Fruit fly (Drosophila melanogaster) whole organism: ENCODE results near the gene ctp.

Experiments
- CG8478 ChIP-seq: fragments of >200 bp; optimal IDR thresholded peaks from 2 replicates; lab custom pipeline; 2018; ENCODE audit warnings: inconsistent platforms
- Dll ChIP-seq: fragments of >200 bp; optimal IDR thresholded peaks from 2 replicates; lab custom pipeline; 2017
- EcR ChIP-seq, 2 experiments: fragments of >200 bp; optimal IDR thresholded peaks; 2 replicates each; lab custom pipeline; 2017; ENCODE audit warnings: missing biosample characterization in 2 of 2, missing genetic modification characterization in 2 of 2, missing genetic modification reagents in 2 of 2
- pan ChIP-seq: fragments of >200 bp; optimal IDR thresholded peaks from 2 replicates; lab custom pipeline; 2017
- psq ChIP-seq: fragments of >200 bp; optimal IDR thresholded peaks from 2 replicates; lab custom pipeline; 2017
- usp ChIP-seq: fragments of >200 bp; optimal IDR thresholded peaks from 2 replicates; lab custom pipeline; 2017; ENCODE audit warnings: missing biosample characterization, missing genetic modification characterization, mixed read lengths

ctp gene

DNA sequence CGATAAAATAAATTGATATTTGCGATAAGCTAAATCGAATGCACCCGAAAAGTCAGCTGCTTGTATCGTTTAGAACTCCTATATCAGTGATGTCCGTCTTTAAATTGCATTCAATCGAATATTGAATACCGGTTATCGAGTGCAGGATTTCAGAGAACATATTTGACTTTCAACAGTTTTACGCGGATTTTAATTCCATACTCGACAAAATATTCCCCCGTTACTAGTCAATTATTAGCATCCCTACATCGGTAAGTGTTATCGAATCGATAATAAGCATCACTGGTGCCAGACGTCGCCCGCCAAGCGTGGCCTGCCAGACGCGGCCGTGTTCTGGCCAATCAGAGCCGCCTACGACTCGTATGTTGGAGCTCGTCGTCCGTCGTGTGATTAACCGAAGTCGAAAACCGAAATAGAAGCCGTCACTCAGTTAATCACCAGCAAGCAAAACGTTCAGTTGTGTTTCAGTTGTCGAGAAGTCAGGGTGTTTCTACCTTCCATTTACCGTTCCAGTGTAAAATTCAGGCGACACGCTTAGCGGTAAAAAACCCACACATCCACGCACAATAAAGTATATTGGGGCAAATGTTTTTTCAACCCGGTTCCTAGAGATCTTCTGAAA is at the start of gene ctp:
TSS of gene ctp (plus strand) at position 23 of the 622 bp plus-strand sequence.
- TF ChIP-seq Dll (lab: Kevin White, UChicago) (no peak), CG8478 (lab: Kevin White, UChicago) (no peak), EcR (GFP tag; optimal IDR thresholded peaks at IDR 0.05; lab: Kevin White, UChicago) (no peak), psq (no peak), pan (lab: Kevin White, UChicago) (no peak), usp (GFP tag; lab: Kevin White, UChicago) (no peak)

- no peak for TF ChIP-seq EcR (GFP tag; optimal IDR thresholded peaks at IDR 0.05; lab: Kevin White, UChicago)
- no peak for TF ChIP-seq psq
- no peak for TF ChIP-seq CG8478 (lab: Kevin White, UChicago)
- TF ChIP-seq pan (lab: Kevin White, UChicago): no peak
Observed at dm6 chrX:4643887-4644286, 43.7 kb upstream of the ctp start, which contains the start of gene CG3081. Gene CG3081 (minus strand): TSS chrX:4643987.

- TF ChIP-seq Dll (lab: Kevin White, UChicago) (no peak), EcR (GFP tag; optimal IDR thresholded peaks at IDR 0.05; lab: Kevin White, UChicago) (no peak), pan (lab: Kevin White, UChicago) (no peak), usp (GFP tag; lab: Kevin White, UChicago) (no peak), psq (no peak), CG8478 (lab: Kevin White, UChicago) (no peak)
Observed at dm6 chrX:4644768-4645167, 42.8 kb upstream of the ctp start, which contains the start of gene CG3062. Gene CG3062 (minus strand): TSS chrX:4644868.

DNA sequence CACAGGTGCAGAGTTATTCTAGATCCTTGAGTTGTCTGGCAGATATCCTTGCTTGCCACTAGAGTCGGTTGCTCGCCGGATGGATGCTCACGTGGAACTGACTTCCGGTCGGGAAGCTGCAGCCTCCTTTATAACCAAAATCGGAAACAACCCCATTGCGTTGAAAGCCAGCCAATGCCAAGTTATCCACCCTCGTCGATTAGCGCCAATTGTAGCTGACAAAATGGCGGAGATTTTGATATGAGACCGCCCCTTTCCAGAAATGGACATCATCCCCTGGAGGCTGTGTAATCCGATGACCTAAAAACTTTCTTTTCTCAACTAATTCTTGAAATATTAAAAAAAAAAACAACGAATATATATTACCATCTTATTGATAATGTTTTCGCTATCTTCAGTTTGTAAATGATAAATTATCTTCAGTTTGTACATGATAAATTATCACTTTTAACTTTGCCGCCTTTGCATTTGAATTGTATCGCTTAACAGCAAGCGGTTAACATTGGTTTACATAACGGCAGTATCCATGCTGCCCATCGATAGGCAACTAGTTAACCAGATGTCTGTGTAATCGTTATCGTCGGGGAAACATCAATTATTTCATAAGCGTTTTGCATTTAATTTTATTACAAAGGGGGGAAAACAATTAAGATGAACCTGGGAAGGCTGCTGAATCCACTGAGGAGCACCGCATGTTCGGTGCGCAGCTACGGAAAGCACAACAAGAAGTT is 40.1 kb upstream of the ctp start, which contains the start of the genes HLH4C and mRpL30:
TSS of gene HLH4C (minus strand) at position 99 of the 731 bp plus-strand sequence.
TSS of gene mRpL30 (plus strand) at position 556 of the 731 bp plus-strand sequence.
- TF ChIP-seq CG8478 (lab: Kevin White, UChicago): no peak
- no peak for TF ChIP-seq psq
- TF ChIP-seq EcR (GFP tag; optimal IDR thresholded peaks at IDR 0.05; lab: Kevin White, UChicago): no peak
- TF ChIP-seq Dll (lab: Kevin White, UChicago): no peak
- no peak for TF ChIP-seq usp (GFP tag; lab: Kevin White, UChicago)
- no peak for TF ChIP-seq pan (lab: Kevin White, UChicago)

DNA sequence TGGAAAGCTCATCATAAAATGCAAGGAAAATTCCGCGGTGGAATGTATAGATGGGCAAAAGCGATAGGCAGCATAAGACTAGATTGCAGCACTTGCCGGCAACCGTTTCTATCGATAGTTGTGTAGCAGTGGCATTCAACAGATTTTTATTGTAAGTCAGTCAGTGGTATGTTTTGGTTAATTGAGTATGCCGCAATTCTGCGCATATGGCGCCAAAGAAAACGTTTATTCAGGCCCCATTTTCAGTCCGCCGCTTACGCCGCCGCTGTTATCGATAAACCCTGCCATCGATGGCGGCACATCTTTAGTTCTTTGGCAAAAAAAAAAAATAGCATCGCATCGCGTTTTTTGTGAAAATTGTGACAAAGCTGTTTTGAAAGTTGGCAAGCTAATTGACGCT is 37.8 kb upstream of the ctp start, which contains the start of the genes Cbp80 and Torsin:
TSS of gene Cbp80 (plus strand) at position 265 of the 400 bp plus-strand sequence.
TSS of gene Torsin (minus strand) at position 282 of the 400 bp plus-strand sequence.
- TF ChIP-seq pan (lab: Kevin White, UChicago) (no peak), EcR (GFP tag; optimal IDR thresholded peaks at IDR 0.05; lab: Kevin White, UChicago) (no peak), psq (no peak), CG8478 (lab: Kevin White, UChicago) (no peak), usp (GFP tag; lab: Kevin White, UChicago) (no peak), Dll (lab: Kevin White, UChicago) (no peak)

DNA sequence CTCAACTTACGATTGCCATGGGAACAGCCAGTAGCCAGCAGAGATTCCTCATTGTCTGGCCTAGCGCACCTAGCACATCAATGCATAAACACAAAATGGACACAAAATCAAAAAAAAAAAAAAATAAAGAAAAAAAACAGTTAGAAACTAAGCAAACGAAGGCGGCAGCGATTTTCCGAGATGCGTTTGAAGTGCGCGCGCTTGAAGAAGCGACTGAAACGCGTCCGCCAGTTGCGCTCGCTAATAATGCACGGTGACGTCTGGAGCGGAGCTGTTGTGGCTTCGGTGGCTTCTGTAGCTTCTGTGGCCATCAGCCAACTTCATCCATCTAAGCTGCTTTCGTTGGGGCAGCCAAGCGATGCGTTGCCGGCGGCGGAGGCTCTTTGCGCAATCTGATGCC is 33.2 kb upstream of the ctp start, which contains the start of gene CG15473:
TSS of gene CG15473 (minus strand) at position 101 of the 400 bp plus-strand sequence.
- TF ChIP-seq pan (lab: Kevin White, UChicago): no peak
- TF ChIP-seq psq: no peak
- TF ChIP-seq CG8478 (lab: Kevin White, UChicago): no peak
- TF ChIP-seq EcR (GFP tag; optimal IDR thresholded peaks at IDR 0.05; lab: Kevin White, UChicago): no peak
- no peak for TF ChIP-seq Dll (lab: Kevin White, UChicago)
- TF ChIP-seq usp (GFP tag; lab: Kevin White, UChicago): no peak

- TF ChIP-seq CG8478 (lab: Kevin White, UChicago) (no peak), EcR (GFP tag; optimal IDR thresholded peaks at IDR 0.05; lab: Kevin White, UChicago) (no peak), usp (GFP tag; lab: Kevin White, UChicago) (no peak), psq (no peak), pan (lab: Kevin White, UChicago) (no peak), Dll (lab: Kevin White, UChicago) (no peak)
Observed at dm6 chrX:4657896-4658295, 29.7 kb upstream of the ctp start.

DNA sequence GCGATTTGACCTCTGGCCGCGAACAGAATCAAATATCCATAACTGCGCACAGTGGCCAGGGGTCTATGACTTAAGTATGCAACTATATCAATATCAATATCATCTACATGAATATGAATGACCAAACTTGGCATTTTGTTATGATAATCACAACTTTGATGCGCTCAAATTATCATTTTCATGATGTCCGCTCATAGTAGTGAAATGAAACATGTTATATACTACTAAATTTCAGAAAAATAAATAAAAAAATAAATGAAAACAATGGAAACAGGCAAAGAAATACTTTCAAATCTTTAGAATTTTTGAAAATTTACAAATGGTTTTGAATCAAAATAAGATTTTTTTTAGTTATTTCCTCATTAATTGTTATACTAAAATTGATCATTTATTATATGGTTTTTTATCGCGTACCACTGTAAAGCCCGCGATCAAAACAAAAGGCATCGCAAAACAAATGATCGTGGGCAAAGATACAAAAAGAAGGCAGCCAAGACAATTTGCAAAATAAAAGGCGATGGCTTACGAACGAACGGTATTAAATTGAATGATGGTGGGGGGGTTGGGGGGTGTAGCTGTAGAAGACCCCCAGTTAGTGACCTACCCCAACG is 26.9 kb upstream of the ctp start:
- TF ChIP-seq usp (GFP tag; lab: Kevin White, UChicago): no peak
- TF ChIP-seq pan (lab: Kevin White, UChicago): no peak
- TF ChIP-seq CG8478 (lab: Kevin White, UChicago): no peak
- TF ChIP-seq Dll (lab: Kevin White, UChicago): no peak
- TF ChIP-seq EcR (GFP tag; optimal IDR thresholded peaks at IDR 0.05; lab: Kevin White, UChicago): no peak
- no peak for TF ChIP-seq psq

DNA sequence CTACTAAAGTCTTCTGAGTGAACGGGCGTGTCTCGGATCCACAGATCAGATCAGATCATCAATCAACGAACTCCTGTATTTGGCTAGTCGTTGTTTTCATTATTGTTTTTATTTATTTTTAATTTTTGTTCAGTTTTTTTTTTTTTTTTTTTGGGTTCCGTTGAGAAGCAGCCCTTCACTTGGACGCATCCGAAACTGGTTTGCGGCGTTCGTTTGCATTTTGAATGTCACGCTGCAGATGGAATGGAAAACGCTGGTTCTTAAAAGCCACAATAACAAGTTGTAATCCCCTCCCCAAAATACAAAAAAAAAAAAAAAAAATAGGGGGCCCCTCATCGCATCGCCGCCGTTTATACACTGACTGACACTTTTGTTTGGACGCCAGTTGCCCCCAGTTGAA is 23.5 kb upstream of the ctp start:
- TF ChIP-seq pan (lab: Kevin White, UChicago) (no peak), usp (GFP tag; lab: Kevin White, UChicago) (no peak), EcR (GFP tag; optimal IDR thresholded peaks at IDR 0.05; lab: Kevin White, UChicago) (no peak), psq (no peak), Dll (lab: Kevin White, UChicago) (no peak), CG8478 (lab: Kevin White, UChicago) (no peak)

DNA sequence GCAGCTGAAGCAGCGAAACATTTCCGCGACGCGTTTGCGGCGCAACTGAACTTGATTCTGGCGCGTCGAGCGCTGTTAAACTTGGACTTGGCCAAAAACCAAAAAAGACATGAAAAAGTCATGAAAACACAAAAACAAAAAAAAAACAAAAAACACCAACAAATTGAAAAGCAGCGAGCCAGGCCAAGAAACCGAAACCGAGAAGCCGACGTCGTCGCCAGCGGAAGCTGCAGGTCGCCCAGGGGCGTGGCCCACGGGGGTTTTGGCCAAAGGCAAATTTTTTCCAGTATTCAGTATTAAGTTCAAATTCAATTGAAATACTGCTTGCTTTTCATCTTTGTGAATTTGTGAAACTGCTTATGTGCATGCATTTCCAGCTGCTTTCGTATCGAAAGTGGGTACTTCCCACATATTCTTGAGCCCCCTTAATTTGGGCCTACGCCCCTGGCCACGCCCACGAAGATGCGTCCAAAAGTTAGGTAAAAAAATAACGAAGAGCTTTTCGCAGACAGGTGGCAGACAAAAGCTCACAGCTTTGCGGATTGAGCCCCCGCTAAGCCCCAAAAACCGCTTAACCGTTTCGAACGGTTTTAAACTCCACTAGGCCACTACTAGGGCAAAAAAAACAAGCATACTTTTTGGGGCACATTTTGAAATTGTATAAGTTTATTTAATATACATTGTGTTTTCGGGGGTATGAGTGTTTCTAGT is 20.8 kb upstream of the ctp start, which contains the start of gene CG3009:
TSS of gene CG3009 (minus strand) at position 51 of the 711 bp plus-strand sequence.
- TF ChIP-seq EcR (GFP tag; optimal IDR thresholded peaks at IDR 0.05; lab: Kevin White, UChicago) (no peak), Dll (lab: Kevin White, UChicago) (no peak), usp (GFP tag; lab: Kevin White, UChicago) (no peak), pan (lab: Kevin White, UChicago) (no peak), psq (no peak), CG8478 (lab: Kevin White, UChicago) (no peak)
